Worm (Caenorhabditis elegans): ENCODE measurements around the gene ubh-3.

Gene ubh-3

DNA sequence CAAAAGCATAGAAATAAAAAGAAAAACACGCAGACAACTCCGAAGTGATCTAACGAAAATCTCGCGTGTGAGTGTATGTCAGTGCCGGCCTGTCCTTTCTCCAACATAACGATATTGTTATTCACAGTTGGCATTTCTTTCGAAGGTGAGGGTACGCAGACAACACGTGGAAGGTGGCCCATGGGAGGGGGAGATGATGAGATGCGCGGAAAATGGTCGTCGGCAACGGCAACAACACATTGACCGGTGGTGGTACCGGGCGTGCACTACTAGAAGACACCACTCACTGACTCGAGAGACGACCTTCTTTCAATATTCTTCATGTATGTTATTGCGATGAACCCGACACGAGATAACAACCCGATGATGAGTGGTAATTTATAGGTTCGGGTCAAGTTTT lies 36.4 kb upstream of the ubh-3 start (continued):
- no peak for TF ChIP-seq pqm-1 (tag; optimal IDR thresholded peaks at IDR 0.05)
- TF ChIP-seq nhr-47 (tag; optimal IDR thresholded peaks at IDR 0.05): no peak
- TF ChIP-seq ama-1 (optimal IDR thresholded peaks at IDR 0.05): no peak
- peak; percentile 28 for TF ChIP-seq nhr-90 (tag; optimal IDR thresholded peaks at IDR 0.05; ENCODE audit: poor library complexity)
- no peak for TF ChIP-seq mab-9 (GFP tag; IDR thresholded peaks at IDR 0.05)
- no peak for TF ChIP-seq unc-30 (tag; optimal IDR thresholded peaks at IDR 0.05)
- no peak for TF ChIP-seq sox-4 (tag; optimal IDR thresholded peaks at IDR 0.05)
- TF ChIP-seq blmp-1 (tag; optimal IDR thresholded peaks at IDR 0.05): peak; percentile 37
- TF ChIP-seq isw-1 (GFP tag; IDR thresholded peaks at IDR 0.05): no peak
- TF ChIP-seq lin-13 (GFP tag; optimal IDR thresholded peaks at IDR 0.05): no peak

ce11 chrV:6541875-6542274 lies 33.3 kb upstream of the ubh-3 start:
- TF ChIP-seq hpl-2 (GFP tag; optimal IDR thresholded peaks at IDR 0.05): no peak
- no peak for TF ChIP-seq xbp-1 (tag; optimal IDR thresholded peaks at IDR 0.05)
- TF ChIP-seq F16B12.6 (tag; optimal IDR thresholded peaks at IDR 0.05): no peak
- no peak for TF ChIP-seq ceh-63 (GFP tag; optimal IDR thresholded peaks at IDR 0.05)
- TF ChIP-seq zag-1 (tag; optimal IDR thresholded peaks at IDR 0.05): no peak
- no peak for TF ChIP-seq lin-39 (tag; optimal IDR thresholded peaks at IDR 0.05)
- TF ChIP-seq unc-130 (tag; optimal IDR thresholded peaks at IDR 0.05): no peak
- TF ChIP-seq C34B4.2 (tag; optimal IDR thresholded peaks at IDR 0.05): no peak
- no peak for TF ChIP-seq unc-86 (tag; optimal IDR thresholded peaks at IDR 0.05)
- TF ChIP-seq lsy-2 (tag; optimal IDR thresholded peaks at IDR 0.05): peak in 1 of 2 experiments; percentile 38
- TF ChIP-seq nhr-20 (tag; optimal IDR thresholded peaks at IDR 0.05): peak; percentile 49
- TF ChIP-seq lir-3 (tag; optimal IDR thresholded peaks at IDR 0.05; ENCODE audit: poor library complexity): no peak
- no peak for TF ChIP-seq mab-9 (GFP tag; IDR thresholded peaks at IDR 0.05)
- no peak for TF ChIP-seq pqm-1 (tag; optimal IDR thresholded peaks at IDR 0.05)
- TF ChIP-seq isw-1 (GFP tag; IDR thresholded peaks at IDR 0.05): no peak
- TF ChIP-seq nhr-11 (tag; optimal IDR thresholded peaks at IDR 0.05): no peak
- TF ChIP-seq egl-27 (tag; optimal IDR thresholded peaks at IDR 0.05): no peak
- no peak for TF ChIP-seq grh-1 (GFP tag; IDR thresholded peaks at IDR 0.05)
- TF ChIP-seq ztf-4 (tag; optimal IDR thresholded peaks at IDR 0.05): no peak
- TF ChIP-seq nhr-77 (tag; optimal IDR thresholded peaks at IDR 0.05): no peak
- no peak for TF ChIP-seq efl-3 (GFP tag; optimal IDR thresholded peaks at IDR 0.05)
- no peak for TF ChIP-seq hlh-4 (tag; optimal IDR thresholded peaks at IDR 0.05)
- TF ChIP-seq mep-1 (tag; optimal IDR thresholded peaks at IDR 0.05): peak; percentile 11
- TF ChIP-seq tlp-1 (tag; optimal IDR thresholded peaks at IDR 0.05): no peak
- no peak for TF ChIP-seq ceh-88 (GFP tag; IDR thresholded peaks at IDR 0.05)
- no peak for TF ChIP-seq ceh-90 (tag; optimal IDR thresholded peaks at IDR 0.05)
- no peak for TF ChIP-seq Y116A8C.19 (tag; optimal IDR thresholded peaks at IDR 0.05; ENCODE audit: borderline replicate concordance)
- no peak for TF ChIP-seq fkh-10 (GFP tag; optimal IDR thresholded peaks at IDR 0.05)
- TF ChIP-seq tbx-2 (tag; optimal IDR thresholded peaks at IDR 0.05): no peak
- TF ChIP-seq nhr-85 (tag): no peak
- TF ChIP-seq lin-13 (GFP tag; optimal IDR thresholded peaks at IDR 0.05): no peak
- no peak for TF ChIP-seq aha-1 (tag; optimal IDR thresholded peaks at IDR 0.05)
- no peak for TF ChIP-seq sox-4 (tag; optimal IDR thresholded peaks at IDR 0.05)
- TF ChIP-seq elt-2 (tag; optimal IDR thresholded peaks at IDR 0.05): no peak
- TF ChIP-seq nhr-28 (tag; optimal IDR thresholded peaks at IDR 0.05): no peak
- no peak for TF ChIP-seq alr-1 (tag; optimal IDR thresholded peaks at IDR 0.05; ENCODE audit: borderline replicate concordance)
- no peak for TF ChIP-seq nhr-76 (tag; optimal IDR thresholded peaks at IDR 0.05)
- TF ChIP-seq jun-1 (tag; optimal IDR thresholded peaks at IDR 0.05): no peak
- no peak for TF ChIP-seq lin-35 (GFP tag; optimal IDR thresholded peaks at IDR 0.05)
- no peak for TF ChIP-seq vab-15 (tag; optimal IDR thresholded peaks at IDR 0.05)
- TF ChIP-seq nhr-47 (tag; optimal IDR thresholded peaks at IDR 0.05): no peak
- TF ChIP-seq skn-1 (tag; optimal IDR thresholded peaks at IDR 0.05): peak; percentile 44
- TF ChIP-seq blmp-1 (tag; optimal IDR thresholded peaks at IDR 0.05): peak; percentile 63
- TF ChIP-seq nhr-12 (tag; optimal IDR thresholded peaks at IDR 0.05): no peak
- no peak for TF ChIP-seq ama-1 (optimal IDR thresholded peaks at IDR 0.05)
- no peak for TF ChIP-seq pax-3 (tag; optimal IDR thresholded peaks at IDR 0.05)
- no peak for TF ChIP-seq ceh-8 (GFP tag; optimal IDR thresholded peaks at IDR 0.05)
- TF ChIP-seq sptf-1 (tag; optimal IDR thresholded peaks at IDR 0.05): no peak
- TF ChIP-seq nhr-71 (tag; optimal IDR thresholded peaks at IDR 0.05): peak; percentile 32
- no peak for TF ChIP-seq ceh-82 (tag; optimal IDR thresholded peaks at IDR 0.05)
